Worm (Caenorhabditis elegans) whole organism, L1 larva: ENCODE results near the gene cest-35.2.

Source experiments
- C04F5.9 ChIP-seq: sonication (generic microtip); optimal IDR thresholded peaks from 2 replicates; lab custom pipeline; 2016; ENCODE audit warnings: missing genetic modification characterization, missing compliant biosample characterization
- F16B12.6 ChIP-seq: fragments of 150-350 bp; optimal IDR thresholded peaks from 2 replicates; lab custom pipeline; 2014; ENCODE audit warnings: missing biosample characterization, missing genetic modification characterization
- alr-1 ChIP-seq: fragments of 200-800 bp; sonication (Bioruptor generic); optimal IDR thresholded peaks from 2 replicates; lab custom pipeline; 2018; ENCODE audit warnings: borderline replicate concordance, mild to moderate bottlenecking, missing genetic modification characterization, missing compliant biosample characterization
- ceh-63 ChIP-seq: fragments of 200-800 bp; sonication (Bioruptor generic); optimal IDR thresholded peaks from 2 replicates; lab custom pipeline; 2018; ENCODE audit warnings: mild to moderate bottlenecking, missing genetic modification characterization, missing compliant biosample characterization
- ceh-8 ChIP-seq: fragments of 200-800 bp; sonication (Bioruptor generic); optimal IDR thresholded peaks from 2 replicates; lab custom pipeline; 2018; ENCODE audit warnings: mild to moderate bottlenecking, missing genetic modification characterization, moderate library complexity, missing compliant biosample characterization
- ceh-88 ChIP-seq: fragments of 200-800 bp; sonication (Bioruptor generic); IDR thresholded peaks from 2 replicates; pipeline ENCODE4 v1.3.6; 2022; ENCODE audit warnings: missing genetic modification characterization, missing compliant biosample characterization
- ces-1 ChIP-seq: fragments of 150-350 bp; optimal IDR thresholded peaks from 2 replicates; lab custom pipeline; 2014; ENCODE audit warnings: missing biosample characterization, missing genetic modification reagents, missing genetic modification characterization
- dsc-1 ChIP-seq: sonication (generic microtip); optimal IDR thresholded peaks from 2 replicates; lab custom pipeline; 2016; ENCODE audit warnings: mild to moderate bottlenecking, missing genetic modification characterization, missing compliant biosample characterization
- efl-1 ChIP-seq, 4 experiments: fragments of 150-350 bp; optimal IDR thresholded peaks in 3 of 4; peaks in 1 of 4; 1 replicate in 1 of 4; 2 replicates in 3 of 4; lab custom pipeline; 2014; ENCODE audit warnings: missing biosample characterization in 2 of 4, missing genetic modification characterization in 2 of 4, missing genetic modification reagents in 2 of 4
- efl-3 ChIP-seq: fragments of 200-800 bp; sonication (Bioruptor generic); optimal IDR thresholded peaks from 2 replicates; lab custom pipeline; 2018; ENCODE audit warnings: mild to moderate bottlenecking, missing genetic modification characterization, missing compliant biosample characterization
- elt-2 ChIP-seq: sonication (generic microtip); optimal IDR thresholded peaks from 2 replicates; lab custom pipeline; 2016; ENCODE audit warnings: missing genetic modification characterization, mild to moderate bottlenecking, inconsistent platforms, missing compliant biosample characterization, missing genetic modification reagents
- ets-5 ChIP-seq: fragments of 200-800 bp; sonication (Bioruptor generic); IDR thresholded peaks from 2 replicates; pipeline ENCODE4 v1.3.6; 2022; ENCODE audit warnings: missing genetic modification characterization, missing compliant biosample characterization
- fkh-4 ChIP-seq: sonication (generic microtip); optimal IDR thresholded peaks from 2 replicates; lab custom pipeline; 2016; ENCODE audit warnings: missing compliant biosample characterization, missing genetic modification characterization, borderline replicate concordance
- fkh-8 ChIP-seq: sonication (generic microtip); optimal IDR thresholded peaks from 2 replicates; lab custom pipeline; 2016; ENCODE audit warnings: mild to moderate bottlenecking, missing genetic modification characterization, missing compliant biosample characterization
- hlh-17 ChIP-seq: fragments of 200-800 bp; sonication (Bioruptor generic); optimal IDR thresholded peaks from 2 replicates; lab custom pipeline; 2018; ENCODE audit warnings: missing genetic modification characterization, mild to moderate bottlenecking, missing compliant biosample characterization, moderate library complexity, borderline replicate concordance
- irx-1 ChIP-seq: sonication (generic microtip); optimal IDR thresholded peaks from 2 replicates; lab custom pipeline; 2016; ENCODE audit warnings: missing genetic modification characterization, missing compliant biosample characterization
- isw-1 ChIP-seq: fragments of 200-800 bp; sonication (Bioruptor generic); IDR thresholded peaks from 2 replicates; pipeline ENCODE4 v1.3.6; 2022; ENCODE audit warnings: missing genetic modification characterization, missing compliant biosample characterization
- lsy-2 ChIP-seq, 2 experiments: fragments of 150-350 bp; optimal IDR thresholded peaks; 2 replicates each; lab custom pipeline; 2014; ENCODE audit warnings: missing biosample characterization in 2 of 2, missing genetic modification characterization in 2 of 2
- mab-9 ChIP-seq: fragments of 200-800 bp; sonication (Bioruptor generic); IDR thresholded peaks from 2 replicates; pipeline ENCODE4 v1.3.6; 2022; ENCODE audit warnings: missing genetic modification reagents, missing genetic modification characterization, missing compliant biosample characterization
- mep-1 ChIP-seq: fragments of 150-350 bp; optimal IDR thresholded peaks from 2 replicates; lab custom pipeline; 2014; ENCODE audit warnings: missing biosample characterization, missing genetic modification characterization
- nhr-12 ChIP-seq: sonication (generic microtip); optimal IDR thresholded peaks from 2 replicates; lab custom pipeline; 2017; ENCODE audit warnings: missing biosample characterization, missing genetic modification characterization
- nhr-20 ChIP-seq: sonication (generic microtip); optimal IDR thresholded peaks from 2 replicates; lab custom pipeline; 2016; ENCODE audit warnings: mild to moderate bottlenecking, missing genetic modification characterization, missing compliant biosample characterization
- nhr-77 ChIP-seq: fragments of 150-350 bp; optimal IDR thresholded peaks from 2 replicates; lab custom pipeline; 2014; ENCODE audit warnings: missing biosample characterization, missing genetic modification characterization
- nhr-85 ChIP-seq: sonication (generic microtip); peaks from one replicate; lab custom pipeline; 2016; ENCODE audit warnings: missing genetic modification characterization, inconsistent platforms, missing compliant biosample characterization
- pax-3 ChIP-seq: fragments of 200-800 bp; sonication (Bioruptor generic); optimal IDR thresholded peaks from 2 replicates; lab custom pipeline; 2018; ENCODE audit warnings: mild to moderate bottlenecking, missing genetic modification characterization, moderate library complexity, missing compliant biosample characterization
- snpc-4 ChIP-seq: fragments of 150-350 bp; optimal IDR thresholded peaks from 2 replicates; lab custom pipeline; 2014; ENCODE audit warnings: missing biosample characterization, missing genetic modification characterization
- sptf-1 ChIP-seq: fragments of 150-350 bp; optimal IDR thresholded peaks from 2 replicates; lab custom pipeline; 2014; ENCODE audit warnings: missing biosample characterization, missing genetic modification characterization
- swsn-7 ChIP-seq: sonication (generic microtip); optimal IDR thresholded peaks from 2 replicates; lab custom pipeline; 2016; ENCODE audit warnings: missing genetic modification characterization, missing compliant biosample characterization
- tlp-1 ChIP-seq: fragments of 150-350 bp; optimal IDR thresholded peaks from 2 replicates; lab custom pipeline; 2014; ENCODE audit warnings: missing biosample characterization, missing genetic modification characterization
- vab-15 ChIP-seq: sonication (generic microtip); optimal IDR thresholded peaks from 2 replicates; lab custom pipeline; 2017; ENCODE audit warnings: missing genotype, mild to moderate bottlenecking, missing genetic modification characterization, missing compliant biosample characterization
- zip-4 ChIP-seq: fragments of 200-800 bp; sonication (Bioruptor generic); optimal IDR thresholded peaks from 2 replicates; lab custom pipeline; 2018; ENCODE audit warnings: mild to moderate bottlenecking, missing genetic modification characterization, moderate library complexity, missing compliant biosample characterization
- ztf-11 ChIP-seq, 2 experiments: sonication (generic microtip); optimal IDR thresholded peaks; 2 replicates each; lab custom pipeline; 2016 to 2017; ENCODE audit warnings: missing genetic modification characterization in 2 of 2, missing biosample characterization in 1 of 2, missing compliant biosample characterization in 1 of 2

cest-35.2 gene

DNA sequence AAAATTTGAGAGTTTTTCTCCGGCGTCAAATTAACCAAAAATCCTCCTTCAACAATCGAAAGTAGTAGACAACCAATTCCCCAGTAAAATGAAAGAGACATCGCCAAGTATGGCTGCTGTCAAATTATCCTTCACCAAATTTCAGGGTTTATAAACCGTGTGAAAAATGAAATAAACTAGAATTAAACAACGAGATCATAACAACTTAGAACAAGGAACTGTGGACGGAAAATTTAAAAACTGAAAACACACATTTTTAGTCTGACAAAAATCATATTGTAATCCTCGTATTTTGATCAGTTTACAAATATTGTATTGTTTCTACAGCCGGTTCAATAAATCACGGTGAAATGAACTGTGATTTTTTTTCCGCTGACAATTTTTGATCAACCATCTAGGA lies 26.0 kb upstream of the cest-35.2 start, which contains the start of gene cest-30:
TSS of gene cest-30 (minus strand) at position 101 of the 400 bp plus-strand sequence.
- no peak for TF ChIP-seq fkh-4 (tag; lab: Kevin White, UChicago)
- no peak for TF ChIP-seq F16B12.6 (tag; lab: Kevin White, UChicago)
- TF ChIP-seq efl-1 (optimal IDR thresholded peaks at IDR 0.05; lab: Kevin White, UChicago): no peak
- no peak for TF ChIP-seq efl-1 (GFP tag; optimal IDR thresholded peaks at IDR 0.05 in 1 of 2; lab: Kevin White, UChicago)
- TF ChIP-seq ets-5: no peak
- TF ChIP-seq dsc-1 (tag; lab: Kevin White, UChicago): no peak
- no peak for TF ChIP-seq tlp-1 (tag; lab: Kevin White, UChicago)
- no peak for TF ChIP-seq mep-1 (tag; lab: Kevin White, UChicago)
- no peak for TF ChIP-seq zip-4 (GFP tag; lab: Kevin White, UChicago)
- TF ChIP-seq mab-9: no peak
- TF ChIP-seq ces-1 (GFP tag; lab: Kevin White, UChicago): no peak
- no peak for TF ChIP-seq elt-2 (tag; lab: Kevin White, UChicago)

DNA sequence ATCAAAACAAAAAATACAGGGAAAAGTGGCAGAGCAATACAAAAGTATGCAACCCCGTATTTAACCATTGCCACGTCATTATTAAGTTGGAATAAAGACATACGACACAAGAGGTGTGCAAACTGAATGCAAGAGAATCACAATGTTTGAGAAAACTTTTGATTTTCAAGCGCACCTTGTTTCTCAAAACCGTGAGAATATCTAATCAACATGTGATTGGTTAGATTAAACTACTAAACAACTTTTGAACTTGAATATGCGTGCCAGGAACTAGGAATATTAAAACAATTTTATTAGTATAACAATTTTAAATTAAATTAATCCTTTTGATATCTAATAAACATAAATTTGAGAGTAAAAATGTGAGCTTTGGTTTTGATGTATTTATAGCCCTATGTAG lies 22.4 kb upstream of the cest-35.2 start, which contains the start of gene srt-70:
TSS of gene srt-70 (minus strand) at position 101 of the 400 bp plus-strand sequence.
- TF ChIP-seq hlh-17 (no peak), ztf-11 (tag; optimal IDR thresholded peaks at IDR 0.05; lab: Kevin White, UChicago) (no peak), efl-3 (GFP tag; lab: Kevin White, UChicago) (no peak), pax-3 (tag; lab: Kevin White, UChicago) (no peak), nhr-85 (tag; lab: Kevin White, UChicago) (no peak), irx-1 (tag; lab: Kevin White, UChicago) (no peak), ets-5 (no peak), snpc-4 (no peak), mab-9 (no peak)
- TF ChIP-seq, all 84 proteins: peak for 0

DNA sequence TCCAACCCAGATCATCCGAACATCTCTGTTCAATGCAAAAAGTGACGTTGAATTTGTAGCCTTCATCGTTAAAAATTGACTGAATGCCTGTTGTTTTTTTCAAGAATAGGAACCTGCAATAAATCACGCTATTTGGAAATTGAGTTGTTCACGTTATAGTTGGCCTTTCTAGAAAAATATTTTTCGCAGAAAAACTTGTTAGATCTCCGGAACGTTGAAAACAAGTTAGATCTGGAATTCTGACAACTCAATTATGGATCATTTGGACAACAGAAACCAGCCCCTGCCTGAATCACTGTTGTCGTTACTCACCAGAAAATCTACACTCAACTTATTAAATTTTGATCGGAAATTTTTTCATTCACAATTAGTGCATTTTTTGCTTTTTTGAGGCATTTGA lies 20.3 kb upstream of the cest-35.2 start, which contains the start of gene srt-67:
TSS of gene srt-67 (minus strand) at position 101 of the 400 bp plus-strand sequence.
- TF ChIP-seq ces-1 (GFP tag; lab: Kevin White, UChicago) (no peak), ceh-88 (GFP tag; lab: Robert Waterston, UW) (no peak), nhr-20 (tag; lab: Kevin White, UChicago) (no peak), isw-1 (GFP tag; lab: Robert Waterston, UW) (no peak), F16B12.6 (tag; lab: Kevin White, UChicago) (no peak), ceh-8 (GFP tag; lab: Kevin White, UChicago) (no peak), C04F5.9 (tag; lab: Kevin White, UChicago) (no peak), nhr-12 (tag; lab: Kevin White, UChicago) (no peak), fkh-4 (tag; lab: Kevin White, UChicago) (no peak), mab-9 (no peak)

DNA sequence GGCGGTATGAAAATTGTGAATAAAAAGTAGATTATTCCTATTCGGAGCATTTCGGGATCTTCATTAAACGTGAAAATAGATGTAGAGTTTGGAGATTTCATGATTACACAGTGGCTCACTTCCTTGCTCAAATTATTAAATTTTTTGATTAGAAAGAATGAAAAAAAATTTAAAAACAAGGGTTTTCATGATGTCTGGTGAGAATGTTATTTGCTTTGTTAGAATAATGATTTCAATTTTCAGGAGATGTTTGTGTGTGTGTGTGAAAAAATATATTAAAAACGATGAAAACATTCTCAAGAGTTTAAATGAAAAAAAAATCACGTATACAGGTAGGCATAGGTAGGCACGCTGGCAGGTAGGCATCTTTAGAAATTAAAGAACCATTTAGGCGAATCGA lies 15.0 kb upstream of the cest-35.2 start, which contains the start of gene srt-68:
TSS of gene srt-68 (minus strand) at position 101 of the 400 bp plus-strand sequence.
- TF ChIP-seq ceh-8 (GFP tag; lab: Kevin White, UChicago) (no peak), swsn-7 (tag; lab: Kevin White, UChicago) (no peak), ceh-88 (GFP tag; lab: Robert Waterston, UW) (no peak)

DNA sequence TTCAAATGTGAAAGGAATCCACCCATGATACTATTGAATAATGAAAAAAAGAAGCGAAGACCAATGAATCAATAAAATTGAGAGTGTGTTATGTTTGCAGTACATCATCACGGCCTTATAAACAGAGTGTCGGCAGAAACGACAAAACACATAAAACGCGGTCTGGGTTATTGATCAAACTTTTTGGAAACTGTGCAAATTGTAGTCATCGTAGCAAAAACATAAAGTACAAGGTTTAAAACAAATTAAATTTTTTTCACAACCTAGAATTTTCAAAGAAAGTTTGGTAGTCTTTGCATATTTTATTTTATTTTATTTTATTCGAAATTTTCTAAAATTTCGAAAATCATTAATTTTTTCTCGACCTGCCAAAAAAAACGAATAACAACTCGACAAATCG lies 6.0 kb upstream of the cest-35.2 start, which contains the start of gene cest-35.1:
TSS of gene cest-35.1 (minus strand) at position 101 of the 400 bp plus-strand sequence.
- no peak for TF ChIP-seq alr-1 (tag; lab: Kevin White, UChicago)
- no peak for TF ChIP-seq lsy-2 (tag; optimal IDR thresholded peaks at IDR 0.05; lab: Kevin White, UChicago)
- TF ChIP-seq sptf-1 (tag; lab: Kevin White, UChicago): no peak
- no peak for TF ChIP-seq vab-15 (tag; lab: Kevin White, UChicago)
- TF ChIP-seq ceh-63 (GFP tag; lab: Kevin White, UChicago): no peak
- no peak for TF ChIP-seq fkh-8 (tag; lab: Kevin White, UChicago)
- no peak for TF ChIP-seq hlh-17
- no peak for TF ChIP-seq nhr-85 (tag; lab: Kevin White, UChicago)
- TF ChIP-seq nhr-77 (tag; lab: Kevin White, UChicago): no peak
